Worm (Caenorhabditis elegans): ENCODE measurements around the gene txt-14.

- no peak for TF ChIP-seq nhr-237 (tag; optimal IDR thresholded peaks at IDR 0.05)
- no peak for TF ChIP-seq sptf-1 (tag; optimal IDR thresholded peaks at IDR 0.05)
- TF ChIP-seq pha-4 (tag; optimal IDR thresholded peaks at IDR 0.05): no peak
- no peak for TF ChIP-seq nhr-28 (tag; optimal IDR thresholded peaks at IDR 0.05)
- no peak for TF ChIP-seq unc-62 (GFP tag; optimal IDR thresholded peaks at IDR 0.05)
- TF ChIP-seq snpc-4 (tag; optimal IDR thresholded peaks at IDR 0.05): no peak
- no peak for TF ChIP-seq lin-13 (tag; optimal IDR thresholded peaks at IDR 0.05)
These were observed 22.3 kb upstream of the txt-14 start, which contains the start of gene ttr-26 for ce11 chrV:18560188-18560587.
